Worm (Caenorhabditis elegans) whole organism, L2 larva: ENCODE data around the gene abhd-3.1.

Source experiments
- C34F6.9 ChIP-seq: fragments of 150-350 bp; optimal IDR thresholded peaks from 2 replicates; lab custom pipeline; 2014; ENCODE audit warnings: missing biosample characterization, missing genetic modification characterization
- F13H6.1 ChIP-seq: sonication (generic microtip); optimal IDR thresholded peaks from 2 replicates; lab custom pipeline; 2016; ENCODE audit warnings: missing genetic modification characterization, missing compliant biosample characterization
- Y55F3AM.14 ChIP-seq: fragments of 200-800 bp; sonication (Bioruptor generic); optimal IDR thresholded peaks from 2 replicates; lab custom pipeline; 2018; ENCODE audit warnings: mild to moderate bottlenecking, missing genetic modification characterization, missing compliant biosample characterization
- ZK546.5 ChIP-seq: sonication (generic microtip); optimal IDR thresholded peaks from 2 replicates; lab custom pipeline; 2017; ENCODE audit warnings: missing biosample characterization, missing genetic modification characterization
- ama-1 ChIP-seq: fragments of 150-350 bp; optimal IDR thresholded peaks from 2 replicates; lab custom pipeline; 2018; ENCODE audit warnings: inconsistent platforms
- blmp-1 ChIP-seq: sonication (generic microtip); optimal IDR thresholded peaks from 2 replicates; lab custom pipeline; 2017; ENCODE audit warnings: missing genetic modification characterization, mild to moderate bottlenecking, missing compliant biosample characterization, antibody characterized with exemption, moderate library complexity; ENCODE audit not compliant: insufficient read depth
- ceh-16 ChIP-seq: fragments of 150-350 bp; optimal IDR thresholded peaks from 2 replicates; lab custom pipeline; 2014; ENCODE audit warnings: missing biosample characterization, missing genetic modification characterization
- ceh-82 ChIP-seq: fragments of 150-350 bp; optimal IDR thresholded peaks from 2 replicates; lab custom pipeline; 2014; ENCODE audit warnings: missing biosample characterization, missing genetic modification characterization
- dmd-4 ChIP-seq: sonication (generic microtip); optimal IDR thresholded peaks from 2 replicates; lab custom pipeline; 2017; ENCODE audit warnings: missing biosample characterization, missing genetic modification characterization
- egl-27 ChIP-seq: sonication (generic microtip); optimal IDR thresholded peaks from 3 replicates; lab custom pipeline; 2017; ENCODE audit warnings: missing biosample characterization, missing genetic modification reagents, missing genetic modification characterization
- elt-1 ChIP-seq: fragments of 150-350 bp; optimal IDR thresholded peaks from 2 replicates; lab custom pipeline; 2014; ENCODE audit warnings: missing biosample characterization, missing genetic modification characterization
- elt-3 ChIP-seq: sonication (generic microtip); optimal IDR thresholded peaks from 2 replicates; lab custom pipeline; 2017; ENCODE audit warnings: missing biosample characterization, missing genetic modification characterization
- lin-11 ChIP-seq: fragments of 150-350 bp; sonication (generic microtip); optimal IDR thresholded peaks from 2 replicates; lab custom pipeline; 2014; ENCODE audit warnings: missing biosample characterization, missing genetic modification characterization, inconsistent platforms, mixed read lengths
- lin-13 ChIP-seq: fragments of 150-350 bp; optimal IDR thresholded peaks from 2 replicates; lab custom pipeline; 2014; ENCODE audit warnings: missing biosample characterization, missing genetic modification reagents, missing genetic modification characterization
- lin-39 ChIP-seq: fragments of 150-350 bp; optimal IDR thresholded peaks from 2 replicates; lab custom pipeline; 2014; ENCODE audit warnings: missing biosample characterization, missing genetic modification reagents, missing genetic modification characterization
- mab-5 ChIP-seq: fragments of 150-350 bp; optimal IDR thresholded peaks from 2 replicates; lab custom pipeline; 2014; ENCODE audit warnings: missing biosample characterization, missing genetic modification characterization
- mbf-1 ChIP-seq: sonication (generic microtip); optimal IDR thresholded peaks from 2 replicates; lab custom pipeline; 2017; ENCODE audit warnings: missing biosample characterization, missing genetic modification characterization
- nhr-10 ChIP-seq: sonication (generic microtip); optimal IDR thresholded peaks from 2 replicates; lab custom pipeline; 2017; ENCODE audit warnings: missing biosample characterization, missing genetic modification characterization
- nhr-12 ChIP-seq: fragments of 150-350 bp; optimal IDR thresholded peaks from 2 replicates; lab custom pipeline; 2014; ENCODE audit warnings: missing biosample characterization, missing genetic modification characterization
- nhr-129 ChIP-seq: fragments of 150-350 bp; optimal IDR thresholded peaks from 2 replicates; lab custom pipeline; 2014; ENCODE audit warnings: missing biosample characterization, missing genetic modification characterization
- nhr-23 ChIP-seq: fragments of 150-350 bp; optimal IDR thresholded peaks from 2 replicates; lab custom pipeline; 2014; ENCODE audit warnings: missing biosample characterization, missing genetic modification reagents, missing genetic modification characterization
- nhr-237 ChIP-seq: fragments of 150-350 bp; optimal IDR thresholded peaks from 2 replicates; lab custom pipeline; 2014; ENCODE audit warnings: missing biosample characterization, missing genetic modification characterization
- nhr-6 ChIP-seq: fragments of 150-350 bp; optimal IDR thresholded peaks from 2 replicates; lab custom pipeline; 2014; ENCODE audit warnings: missing biosample characterization, missing genetic modification characterization
- nhr-77 ChIP-seq: fragments of 150-350 bp; optimal IDR thresholded peaks from 2 replicates; lab custom pipeline; 2014; ENCODE audit warnings: missing biosample characterization, missing genetic modification characterization
- sem-4 ChIP-seq: fragments of 150-350 bp; optimal IDR thresholded peaks from 2 replicates; lab custom pipeline; 2014; ENCODE audit warnings: missing biosample characterization, missing genetic modification reagents, missing genetic modification characterization
- skn-1 ChIP-seq: sonication (generic microtip); optimal IDR thresholded peaks from 2 replicates; lab custom pipeline; 2017; ENCODE audit warnings: missing biosample characterization, missing genetic modification characterization
- sma-3 ChIP-seq: sonication (generic microtip); optimal IDR thresholded peaks from 2 replicates; lab custom pipeline; 2016; ENCODE audit warnings: missing genetic modification reagents, missing genetic modification characterization, missing compliant biosample characterization
- sma-9 ChIP-seq, 2 experiments: fragments of 150-350 bp in 1 of 2; sonication (generic microtip) in 1 of 2; optimal IDR thresholded peaks; 2 replicates each; lab custom pipeline; 2014 to 2016; ENCODE audit warnings: missing genetic modification characterization in 2 of 2, mild to moderate bottlenecking in 1 of 2, missing biosample characterization in 1 of 2, missing compliant biosample characterization in 1 of 2, missing genetic modification reagents in 1 of 2, moderate library complexity in 1 of 2
- unc-39 ChIP-seq: fragments of 150-350 bp; optimal IDR thresholded peaks from 2 replicates; lab custom pipeline; 2014; ENCODE audit warnings: missing biosample characterization, missing genetic modification characterization
- unc-55 ChIP-seq: fragments of 150-350 bp; sonication (generic microtip); optimal IDR thresholded peaks from 3 replicates; lab custom pipeline; 2014; ENCODE audit warnings: missing biosample characterization, missing genetic modification reagents, missing genetic modification characterization
- unc-62 ChIP-seq: fragments of 150-350 bp; optimal IDR thresholded peaks from 2 replicates; lab custom pipeline; 2014; ENCODE audit warnings: missing biosample characterization, missing genetic modification reagents, missing genetic modification characterization
- zag-1 ChIP-seq: fragments of 150-350 bp; optimal IDR thresholded peaks from 2 replicates; lab custom pipeline; 2014; ENCODE audit warnings: missing biosample characterization, missing genetic modification characterization
- ztf-1 ChIP-seq: fragments of 200-800 bp; sonication (Bioruptor generic); conservative IDR thresholded peaks from 2 replicates; pipeline ENCODE4 v1.3.6; 2022; ENCODE audit warnings: missing genetic modification characterization, missing compliant biosample characterization

The abhd-3.1 gene

ce11 chrV:19915973-19916605 is 39.2 kb upstream of the abhd-3.1 start, which contains the start of the genes chk-2 and Y60A3A.19:
chk-2 (minus strand) TSS chrV:19916023.
Y60A3A.19 (plus strand) TSS chrV:19916555.
- TF ChIP-seq elt-1 (no peak), dmd-4 (tag; lab: Kevin White, UChicago) (no peak), lin-39 (tag; lab: Kevin White, UChicago) (no peak), F13H6.1 (tag; lab: Kevin White, UChicago) (no peak), mab-5 (tag; lab: Kevin White, UChicago) (no peak), ZK546.5 (tag; lab: Kevin White, UChicago) (no peak), blmp-1 (tag; lab: Kevin White, UChicago) (no peak)

DNA sequence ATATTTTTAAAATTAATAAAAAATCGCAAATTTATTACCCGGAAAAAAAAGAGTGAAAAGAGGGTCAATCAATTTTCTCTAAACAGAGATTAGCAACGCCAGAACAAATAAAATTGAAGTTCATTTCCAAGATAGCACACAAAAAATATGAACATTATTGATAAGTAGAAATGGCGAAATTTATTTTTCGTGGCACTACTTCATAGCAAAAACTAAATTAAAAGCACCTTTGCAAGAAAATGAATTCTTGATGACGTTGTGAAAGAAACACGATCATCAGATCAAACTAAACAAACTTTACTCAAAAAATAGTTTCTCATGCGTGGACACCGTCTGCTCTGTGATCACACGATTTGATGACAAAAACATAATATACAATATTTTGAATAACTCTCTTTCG is 32.7 kb upstream of the abhd-3.1 start, which contains the start of gene Y60A3A.16:
Gene Y60A3A.16 (minus strand): TSS at position 101 of the 400 bp plus-strand sequence.
- TF ChIP-seq egl-27 (no peak), sem-4 (tag; lab: Kevin White, UChicago) (no peak), elt-3 (tag; lab: Kevin White, UChicago) (no peak), nhr-237 (no peak), unc-39 (no peak), mbf-1 (tag; lab: Kevin White, UChicago) (no peak), nhr-12 (tag; lab: Kevin White, UChicago) (no peak), unc-55 (GFP tag; lab: Kevin White, UChicago) (no peak), skn-1 (tag; lab: Kevin White, UChicago) (no peak), ama-1 (no peak), ceh-82 (no peak), nhr-6 (no peak), nhr-129 (tag; lab: Kevin White, UChicago) (no peak), C34F6.9 (tag; lab: Kevin White, UChicago) (no peak), ztf-1 (GFP tag; lab: Robert Waterston, UW) (no peak), Y55F3AM.14 (GFP tag; lab: Kevin White, UChicago) (no peak), sma-9 (GFP tag; optimal IDR thresholded peaks at IDR 0.05; lab: Kevin White, UChicago) (no peak), sma-9 (tag; optimal IDR thresholded peaks at IDR 0.05; lab: Kevin White, UChicago) (no peak), nhr-77 (tag; lab: Kevin White, UChicago) (no peak)

- TF ChIP-seq sma-3 (GFP tag; lab: Kevin White, UChicago) (no peak), zag-1 (no peak), unc-62 (GFP tag; lab: Kevin White, UChicago) (no peak), lin-11 (tag; lab: Kevin White, UChicago) (no peak), dmd-4 (tag; lab: Kevin White, UChicago) (no peak), nhr-23 (tag; lab: Kevin White, UChicago) (no peak), ztf-1 (GFP tag; lab: Robert Waterston, UW) (no peak), Y55F3AM.14 (GFP tag; lab: Kevin White, UChicago) (no peak), nhr-10 (tag; lab: Kevin White, UChicago) (no peak), lin-13 (GFP tag; lab: Kevin White, UChicago) (no peak), ZK546.5 (tag; lab: Kevin White, UChicago) (no peak)
- TF ChIP-seq, all 48 proteins: peak for 0
Measured at ce11 chrV:19923924-19924323, 31.4 kb upstream of the abhd-3.1 start, which contains the start of gene skr-4. skr-4 (plus strand) TSS chrV:19924224.

DNA sequence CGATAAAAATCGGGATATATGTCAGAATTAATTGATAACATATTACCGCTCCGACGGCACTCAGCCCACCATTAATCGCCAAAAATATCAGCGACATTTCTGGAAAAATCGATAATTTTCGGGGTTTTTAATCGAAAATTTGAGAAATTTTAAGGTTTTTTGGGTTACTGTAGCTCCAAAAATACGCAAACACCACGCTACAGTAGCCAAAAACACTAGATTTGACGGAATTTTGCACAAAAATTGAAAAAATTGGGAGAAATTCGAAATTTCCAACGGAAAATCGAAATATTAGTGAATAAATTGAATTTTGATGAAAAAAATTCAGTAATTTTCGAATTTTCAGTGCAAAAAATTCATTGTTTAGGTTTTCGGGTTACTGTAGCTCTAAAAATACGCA is 21.1 kb upstream of the abhd-3.1 start, which contains the start of gene algn-7:
Gene algn-7 (minus strand): TSS at position 101 of the 400 bp plus-strand sequence.
- TF ChIP-seq ceh-16 (tag; lab: Kevin White, UChicago), result no peak
- TF ChIP-seq, all 48 proteins: peak for 0

- TF ChIP-seq unc-39 (no peak), egl-27 (no peak), lin-11 (tag; lab: Kevin White, UChicago) (no peak)
- TF ChIP-seq, all 48 proteins: peak for 0
Measured at ce11 chrV:19936945-19937344, 18.3 kb upstream of the abhd-3.1 start.
